Fruit fly (Drosophila melanogaster): ENCODE measurements around the gene CG45603.
A peak's percentile ranks its signal among the peaks of the same experiment; 100 is the strongest.

The CG45603 gene

dm6 chrX:12248049-12248448 lies 26.4 kb upstream of the CG45603 start (continued):
- TF ChIP-seq Blimp-1 (GFP tag; optimal IDR thresholded peaks at IDR 0.05) (peak; percentile 45), lola (GFP tag; optimal IDR thresholded peaks at IDR 0.05) (peak in 1 of 3 experiments; percentile 17), CG6791 (GFP tag; IDR thresholded peaks at IDR 0.05; ENCODE audit: partially characterized antibody) (peak; percentile 10; the same call in 1 of the 3 replicates), CG13894 (tag; optimal IDR thresholded peaks at IDR 0.05) (no peak), CG10979 (tag; optimal IDR thresholded peaks at IDR 0.05) (peak; percentile 53), Oli (tag; optimal IDR thresholded peaks at IDR 0.05) (peak; percentile 2), CG8924 (tag; optimal IDR thresholded peaks at IDR 0.05) (peak; percentile 28), bsh (GFP tag; optimal IDR thresholded peaks at IDR 0.05) (peak in 1 of 2 experiments; percentile 61), D19A (tag; optimal IDR thresholded peaks at IDR 0.05) (peak; percentile 23), CrebB (tag; optimal IDR thresholded peaks at IDR 0.05) (no peak)

dm6 chrX:12248836-12249235 lies 25.6 kb upstream of the CG45603 start:
- TF ChIP-seq pnt (GFP tag; optimal IDR thresholded peaks at IDR 0.05) (peak; percentile 8), Pdp1 (GFP tag; optimal IDR thresholded peaks at IDR 0.05) (peak in 1 of 2 experiments; percentile 19), CG9817 (tag; optimal IDR thresholded peaks at IDR 0.05) (no peak), Atf6 (GFP tag; IDR thresholded peaks at IDR 0.05) (no peak), ase (GFP tag; IDR thresholded peaks at IDR 0.05) (0 out of 3 replicates have a peak, but pooled peaks have one; percentile 27), gcm2 (GFP tag; optimal IDR thresholded peaks at IDR 0.05) (no peak), Trl (optimal IDR thresholded peaks at IDR 0.05) (no peak), Trl (GFP tag; optimal IDR thresholded peaks at IDR 0.05) (peak; percentile 24), Blimp-1 (GFP tag; optimal IDR thresholded peaks at IDR 0.05) (peak; percentile 61), dm (GFP tag; optimal IDR thresholded peaks at IDR 0.05) (no peak), Dfd (GFP tag; optimal IDR thresholded peaks at IDR 0.05) (no peak), D19B (GFP tag; optimal IDR thresholded peaks at IDR 0.05) (peak; percentile 82), sob (GFP tag; IDR thresholded peaks at IDR 0.05) (no peak), so (GFP tag; IDR thresholded peaks at IDR 0.05) (no peak), onecut (GFP tag; IDR thresholded peaks at IDR 0.05) (no peak), Xbp1 (GFP tag; optimal IDR thresholded peaks at IDR 0.05) (peak; percentile 53), grau (tag; optimal IDR thresholded peaks at IDR 0.05) (peak; percentile 56), CG1603 (tag; optimal IDR thresholded peaks at IDR 0.05) (peak; percentile 71), trh (GFP tag; optimal IDR thresholded peaks at IDR 0.05) (no peak), Hey (tag; optimal IDR thresholded peaks at IDR 0.05) (no peak), CG18011 (GFP tag; optimal IDR thresholded peaks at IDR 0.05) (no peak), nerfin-2 (GFP tag; IDR thresholded peaks at IDR 0.05; ENCODE audit: partially characterized antibody) (peak; percentile 46; the same call in 1 of the 2 replicates), shn (GFP tag; optimal IDR thresholded peaks at IDR 0.05) (no peak), CG11723 (GFP tag; optimal IDR thresholded peaks at IDR 0.05) (no peak), slou (GFP tag; optimal IDR thresholded peaks at IDR 0.05) (no peak), CG12769 (tag; optimal IDR thresholded peaks at IDR 0.05) (peak; percentile 49), bsh (GFP tag; optimal IDR thresholded peaks at IDR 0.05) (peak in 1 of 2 experiments; percentile 73), CG15269 (tag; optimal IDR thresholded peaks at IDR 0.05) (peak; percentile 33), CG14965 (GFP tag; optimal IDR thresholded peaks at IDR 0.05; ENCODE audit: borderline replicate concordance) (no peak), ewg (GFP tag; optimal IDR thresholded peaks at IDR 0.05) (peak; percentile 3), CG7963 (GFP tag; IDR thresholded peaks at IDR 0.05; ENCODE audit: partially characterized antibody) (peak; percentile 9; the same call in 1 of the 3 replicates), crp (GFP tag; optimal IDR thresholded peaks at IDR 0.05) (no peak), CG16815 (GFP tag; optimal IDR thresholded peaks at IDR 0.05) (peak; percentile 6), zf30C (GFP tag; optimal IDR thresholded peaks at IDR 0.05) (no peak), CG6689 (GFP tag; IDR thresholded peaks at IDR 0.05) (peak; percentile 26; the same call in 1 of the 2 replicates), HLHmδ (GFP tag; optimal IDR thresholded peaks at IDR 0.05) (no peak), H2.0 (GFP tag; IDR thresholded peaks at IDR 0.05) (peak; percentile 22; the same call in 1 of the 2 replicates), bab2 (GFP tag; optimal IDR thresholded peaks at IDR 0.05) (peak; percentile 7), insv (GFP tag; optimal IDR thresholded peaks at IDR 0.05) (no peak), CG33557 (GFP tag; optimal IDR thresholded peaks at IDR 0.05) (peak; percentile 30)
